Worm (Caenorhabditis elegans): ENCODE measurements around the gene trpp-3.

The trpp-3 gene

DNA sequence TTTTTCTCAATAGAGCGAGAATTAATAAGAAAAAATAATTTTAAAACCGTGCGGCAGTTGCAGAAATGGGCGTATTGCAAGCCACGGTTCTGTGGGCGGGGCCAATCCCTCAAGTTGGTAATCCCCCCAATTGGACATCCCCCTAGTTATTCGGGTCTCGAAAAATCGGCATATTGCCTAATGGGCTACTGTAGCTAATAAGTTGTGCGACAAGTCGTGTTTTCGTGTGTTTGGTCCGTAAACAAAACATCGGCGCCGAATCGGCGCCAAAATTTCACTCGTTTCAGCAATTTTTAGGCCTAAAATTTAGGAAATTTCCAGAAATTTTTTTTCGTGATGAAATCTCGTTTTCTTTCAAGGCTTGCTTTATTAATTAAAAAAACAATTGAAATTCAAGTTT lies 21.0 kb upstream of the trpp-3 start (continued):
- TF ChIP-seq snpc-3.4 (tag; optimal IDR thresholded peaks at IDR 0.05) (peak; percentile 35), egl-44 (GFP tag; IDR thresholded peaks at IDR 0.05) (no peak), nhr-120 (GFP tag; IDR thresholded peaks at IDR 0.05) (no peak), dpl-1 (GFP tag; optimal IDR thresholded peaks at IDR 0.05) (peak; percentile 50), nfya-2 (GFP tag; IDR thresholded peaks at IDR 0.05) (no peak), nfyb-1 (GFP tag; IDR thresholded peaks at IDR 0.05) (0 out of 2 replicates have a peak, but pooled peaks have one; percentile 55), akir-1 (GFP tag; optimal IDR thresholded peaks at IDR 0.05) (no peak), dox-1 (GFP tag; IDR thresholded peaks at IDR 0.05) (no peak; the same call in 1 of the 2 replicates), pbrm-1 (GFP tag; IDR thresholded peaks at IDR 0.05) (peak; percentile 62; the same call in 1 of the 2 replicates), gei-17 (GFP tag; optimal IDR thresholded peaks at IDR 0.05) (no peak), efl-1 (GFP tag; optimal IDR thresholded peaks at IDR 0.05) (peak; percentile 82), hmg-20 (GFP tag; IDR thresholded peaks at IDR 0.05) (no peak), Y53F4B.3 (GFP tag; IDR thresholded peaks at IDR 0.05) (no peak), nhr-90 (tag; optimal IDR thresholded peaks at IDR 0.05) (no peak), aptf-3 (GFP tag; IDR thresholded peaks at IDR 0.05) (no peak), ceh-91 (GFP tag; IDR thresholded peaks at IDR 0.05) (peak; percentile 91), rcor-1 (GFP tag; IDR thresholded peaks at IDR 0.05) (no peak), xnd-1 (tag; optimal IDR thresholded peaks at IDR 0.05) (peak; percentile 89), Y79H2A.3 (GFP tag; conservative IDR thresholded peaks at IDR 0.05) (no peak), mcd-1 (GFP tag; IDR thresholded peaks at IDR 0.05) (peak; percentile 45), F22D6.2 (tag; optimal IDR thresholded peaks at IDR 0.05) (no peak), D2030.7 (GFP tag; IDR thresholded peaks at IDR 0.05) (peak; percentile 89), ceh-40 (GFP tag; IDR thresholded peaks at IDR 0.05) (no peak), tbx-9 (tag; optimal IDR thresholded peaks at IDR 0.05; ENCODE audit: borderline replicate concordance) (no peak), B0336.3 (GFP tag; IDR thresholded peaks at IDR 0.05) (no peak), sptf-2 (GFP tag; optimal IDR thresholded peaks at IDR 0.05) (no peak), B0019.2 (GFP tag; conservative IDR thresholded peaks at IDR 0.05) (0 out of 2 replicates have a peak, but pooled peaks have one; percentile 46), sea-2 (GFP tag; IDR thresholded peaks at IDR 0.05) (no peak), lag-1 (GFP tag; IDR thresholded peaks at IDR 0.05) (no peak), pha-4 (tag; optimal IDR thresholded peaks at IDR 0.05) (no peak), hmg-1.2 (GFP tag; IDR thresholded peaks at IDR 0.05) (peak; percentile 33), ama-1 (optimal IDR thresholded peaks at IDR 0.05) (no peak), ama-1 (GFP tag; optimal IDR thresholded peaks at IDR 0.05) (no peak), C06A6.2 (GFP tag; conservative IDR thresholded peaks at IDR 0.05) (no peak), ceh-100 (GFP tag; IDR thresholded peaks at IDR 0.05) (peak; percentile 79)

DNA sequence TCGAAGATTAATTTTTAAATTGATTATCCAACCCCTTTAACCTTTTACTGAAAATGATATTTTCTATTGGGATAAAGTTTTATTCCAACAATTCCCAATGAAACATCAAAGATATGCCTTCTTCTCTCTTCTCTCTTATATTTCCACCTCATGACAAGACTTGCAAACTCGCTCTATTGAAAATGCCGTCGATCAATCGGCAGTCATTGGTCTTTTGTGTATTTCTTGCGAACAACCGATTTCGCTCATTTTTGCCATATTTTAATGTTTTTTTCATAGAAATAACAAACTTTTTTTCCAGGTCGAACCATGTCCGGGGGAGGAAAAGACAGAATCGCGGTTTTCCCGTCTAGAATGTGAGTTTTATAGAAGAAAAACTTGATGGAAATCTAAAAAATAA lies 17.6 kb upstream of the trpp-3 start, which contains the start of gene vha-14:
vha-14 (plus strand) TSS at position 302 of the 400 bp plus-strand sequence.
- no peak for TF ChIP-seq T07F8.4 (tag; optimal IDR thresholded peaks at IDR 0.05)
- TF ChIP-seq cebp-1 (GFP tag; IDR thresholded peaks at IDR 0.05), result no peak
- no peak for TF ChIP-seq cebp-1 (tag; optimal IDR thresholded peaks at IDR 0.05)
- no peak for TF ChIP-seq nhr-120 (GFP tag; IDR thresholded peaks at IDR 0.05)
- TF ChIP-seq bed-1 (GFP tag; IDR thresholded peaks at IDR 0.05), result no peak
- TF ChIP-seq F23B12.7 (tag; optimal IDR thresholded peaks at IDR 0.05; ENCODE audit: insufficient read depth), result peak; percentile 25
- TF ChIP-seq lag-1 (GFP tag; IDR thresholded peaks at IDR 0.05), result no peak
- no peak for TF ChIP-seq hrde-1 (tag; optimal IDR thresholded peaks at IDR 0.05; ENCODE audit: borderline replicate concordance)
- TF ChIP-seq lin-35 (GFP tag; optimal IDR thresholded peaks at IDR 0.05), result no peak
- TF ChIP-seq Y56A3A.18 (GFP tag; IDR thresholded peaks at IDR 0.05), result no peak
- TF ChIP-seq ztf-28 (GFP tag; IDR thresholded peaks at IDR 0.05), result no peak
- no peak for TF ChIP-seq mes-4 (tag; optimal IDR thresholded peaks at IDR 0.05)
- TF ChIP-seq sea-2 (GFP tag; IDR thresholded peaks at IDR 0.05), result no peak
- no peak for TF ChIP-seq ekl-4 (GFP tag; IDR thresholded peaks at IDR 0.05)
- no peak for TF ChIP-seq nfya-2 (GFP tag; IDR thresholded peaks at IDR 0.05)
- TF ChIP-seq tbx-9 (tag; optimal IDR thresholded peaks at IDR 0.05; ENCODE audit: borderline replicate concordance), result no peak
- TF ChIP-seq sptf-2 (GFP tag; optimal IDR thresholded peaks at IDR 0.05), result no peak
- TF ChIP-seq F49E8.2 (tag; optimal IDR thresholded peaks at IDR 0.05; ENCODE audit: insufficient read depth), result no peak
- TF ChIP-seq K11D2.4 (GFP tag; IDR thresholded peaks at IDR 0.05), result no peak
- TF ChIP-seq ceh-91 (GFP tag; IDR thresholded peaks at IDR 0.05), result no peak
- peak; percentile 63 for TF ChIP-seq nhr-80 (tag; optimal IDR thresholded peaks at IDR 0.05)
- TF ChIP-seq tlf-1 (GFP tag; optimal IDR thresholded peaks at IDR 0.05), result no peak
- no peak for TF ChIP-seq dox-1 (GFP tag; IDR thresholded peaks at IDR 0.05)

Data from whole organism, young adult.